Worm (Caenorhabditis elegans) whole organism, L4 larva: ENCODE data around the gene C35A5.4.

Experiments used
- nhr-11 ChIP-seq: fragments of 150-350 bp; optimal IDR thresholded peaks from 2 replicates; lab custom pipeline; 2014; ENCODE audit warnings: missing biosample characterization, missing genetic modification characterization
- nhr-237 ChIP-seq: sonication (generic microtip); optimal IDR thresholded peaks from 2 replicates; lab custom pipeline; 2017; ENCODE audit warnings: missing biosample characterization, missing genetic modification characterization
- unc-130 ChIP-seq: sonication (generic microtip); optimal IDR thresholded peaks from 2 replicates; lab custom pipeline; 2016; ENCODE audit warnings: missing genetic modification reagents, missing genetic modification characterization, missing compliant biosample characterization

- TF ChIP-seq unc-130 (GFP tag; lab: Kevin White, UChicago) (no peak), nhr-237 (tag; lab: Kevin White, UChicago) (no peak), nhr-11 (tag; lab: Kevin White, UChicago) (no peak)
Observed at ce11 chrV:10529600-10529999, 32.8 kb downstream of the C35A5.4 start.
